Fruit fly (Drosophila melanogaster) whole organism, embryonic: ENCODE data around the gene CG13921.
A peak's percentile ranks its signal among the peaks of the same experiment; 100 is the strongest.

Experiments used
- Ada2b ChIP-seq: fragments of 200-800 bp; sonication (Bioruptor generic); IDR thresholded peaks from 2 replicates; pipeline ENCODE4 v1.3.6; 2022; ENCODE audit warnings: missing biosample characterization, missing genetic modification characterization
- Blimp-1 ChIP-seq: fragments of 200-800 bp; sonication (Bioruptor generic); optimal IDR thresholded peaks from 3 replicates; lab custom pipeline; 2018; ENCODE audit warnings: missing biosample characterization, missing genetic modification characterization, mild to moderate bottlenecking, moderate library complexity, missing genetic modification reagents
- CG10959 ChIP-seq: fragments of 200-800 bp; sonication (Bioruptor generic); IDR thresholded peaks from 2 replicates; pipeline ENCODE4 v1.3.6; 2022; ENCODE audit warnings: missing biosample characterization, missing genetic modification characterization
- CG13424 ChIP-seq: fragments of 200-800 bp; sonication (Bioruptor generic); optimal IDR thresholded peaks from 2 replicates; lab custom pipeline; 2019; ENCODE audit warnings: missing biosample characterization, mild to moderate bottlenecking, missing genetic modification characterization, moderate library complexity
- CG14050 ChIP-seq: fragments of 200-800 bp; sonication (Bioruptor generic); IDR thresholded peaks from 3 replicates; pipeline ENCODE4 v1.3.6; 2022; ENCODE audit warnings: missing biosample characterization, missing genetic modification characterization
- CG14965 ChIP-seq: fragments of 200-800 bp; sonication (Bioruptor generic); optimal IDR thresholded peaks from 2 replicates; lab custom pipeline; 2016; ENCODE audit warnings: missing biosample characterization, missing genetic modification characterization, borderline replicate concordance
- CG15601 ChIP-seq: fragments of 200-800 bp; sonication (Bioruptor generic); optimal IDR thresholded peaks from 3 replicates; lab custom pipeline; 2019; ENCODE audit warnings: missing biosample characterization, mild to moderate bottlenecking, missing genetic modification characterization, moderate library complexity
- CG16779 ChIP-seq: fragments of 200-800 bp; sonication (Bioruptor generic); IDR thresholded peaks from 2 replicates; pipeline ENCODE4 v1.3.6; 2022; ENCODE audit warnings: missing biosample characterization, missing genetic modification characterization
- CG2120 ChIP-seq: fragments of 200-800 bp; sonication (Bioruptor generic); optimal IDR thresholded peaks from 3 replicates; lab custom pipeline; 2016; ENCODE audit warnings: missing biosample characterization, missing genetic modification characterization
- CG30403 ChIP-seq: fragments of 200-800 bp; sonication (Bioruptor generic); optimal IDR thresholded peaks from 3 replicates; lab custom pipeline; 2016; ENCODE audit warnings: missing biosample characterization, missing genetic modification characterization
- CG3065 ChIP-seq: fragments of 200-800 bp; sonication (Bioruptor generic); optimal IDR thresholded peaks from 2 replicates; lab custom pipeline; 2016; ENCODE audit warnings: missing biosample characterization, missing genetic modification characterization
- CG3407 ChIP-seq: fragments of 200-800 bp; sonication (Bioruptor generic); optimal IDR thresholded peaks from 2 replicates; lab custom pipeline; 2018; ENCODE audit warnings: missing biosample characterization, mild to moderate bottlenecking, missing genetic modification characterization
- Camta ChIP-seq: fragments of 200-800 bp; sonication (Bioruptor generic); optimal IDR thresholded peaks from 2 replicates; lab custom pipeline; 2016; ENCODE audit warnings: missing biosample characterization, missing genetic modification characterization
- Dbx ChIP-seq: fragments of 200-800 bp; sonication (Bioruptor generic); IDR thresholded peaks from 3 replicates; pipeline ENCODE4 v1.3.6; 2022; ENCODE audit warnings: missing biosample characterization, missing genetic modification characterization
- Deaf1 ChIP-seq: fragments of 200-800 bp; optimal IDR thresholded peaks from 3 replicates; lab custom pipeline; 2019; ENCODE audit warnings: missing biosample characterization, mild to moderate bottlenecking, missing genetic modification characterization, moderate library complexity
- Eip74EF ChIP-seq, 2 experiments: fragments of 200-800 bp in 1 of 2; fragments of >200 bp in 1 of 2; sonication (Bioruptor generic) in 1 of 2; optimal IDR thresholded peaks; 2 replicates each; lab custom pipeline; 2017 to 2019; ENCODE audit warnings: missing biosample characterization in 2 of 2, missing genetic modification characterization in 2 of 2, mild to moderate bottlenecking in 1 of 2, moderate library complexity in 1 of 2
- HHEX ChIP-seq: fragments of 200-800 bp; sonication (Bioruptor generic); optimal IDR thresholded peaks from 3 replicates; lab custom pipeline; 2017; ENCODE audit warnings: missing biosample characterization, mild to moderate bottlenecking, missing genetic modification characterization, missing genetic modification reagents
- HLH4C ChIP-seq: fragments of 200-800 bp; sonication (Bioruptor generic); IDR thresholded peaks from 3 replicates; pipeline ENCODE4 v1.3.6; 2022; ENCODE audit warnings: missing biosample characterization, missing genetic modification characterization; ENCODE audit not compliant: partially characterized antibody
- Med ChIP-seq: fragments of 200-800 bp; sonication (Bioruptor generic); peaks from one replicate; lab custom pipeline; 2016; ENCODE audit warnings: missing biosample characterization, missing genetic modification characterization, mild to moderate bottlenecking, inconsistent platforms, moderate library complexity
- Meics ChIP-seq: fragments of 200-800 bp; sonication (Bioruptor generic); optimal IDR thresholded peaks from 2 replicates; lab custom pipeline; 2017; ENCODE audit warnings: missing biosample characterization, mild to moderate bottlenecking, missing genetic modification characterization
- Opbp ChIP-seq: fragments of 200-800 bp; sonication (Bioruptor generic); IDR thresholded peaks from 3 replicates; pipeline ENCODE4 v1.3.6; 2022; ENCODE audit warnings: missing biosample characterization, missing genetic modification characterization; ENCODE audit not compliant: partially characterized antibody
- Side ChIP-seq: fragments of 200-800 bp; sonication (Bioruptor generic); optimal IDR thresholded peaks from 2 replicates; lab custom pipeline; 2016; ENCODE audit warnings: missing biosample characterization, missing genetic modification characterization
- Sry-β ChIP-seq: fragments of 200-800 bp; sonication (Bioruptor generic); optimal IDR thresholded peaks from 2 replicates; lab custom pipeline; 2018; ENCODE audit warnings: missing biosample characterization, mild to moderate bottlenecking, missing genetic modification characterization, moderate library complexity
- Sry-δ ChIP-seq: fragments of 200-800 bp; sonication (Bioruptor generic); optimal IDR thresholded peaks from 2 replicates; lab custom pipeline; 2016; ENCODE audit warnings: missing biosample characterization, missing genetic modification characterization
- Trl ChIP-seq, 3 experiments: fragments of >200 bp in 2 of 3; fragments of 200-800 bp in 1 of 3; sonication (Bioruptor generic) in 1 of 3; optimal IDR thresholded peaks; 2 replicates in 1 of 3; 3 replicates in 2 of 3; lab custom pipeline; 2016 to 2017; ENCODE audit warnings: missing biosample characterization in 1 of 3, missing genetic modification characterization in 1 of 3
- ab ChIP-seq: fragments of 200-800 bp; sonication (Bioruptor generic); optimal IDR thresholded peaks from 2 replicates; lab custom pipeline; 2016; ENCODE audit warnings: missing biosample characterization, missing genetic modification characterization
- dimm ChIP-seq: fragments of 200-800 bp; sonication (Bioruptor generic); IDR thresholded peaks from 2 replicates; pipeline ENCODE4 v1.3.6; 2022; ENCODE audit warnings: missing biosample characterization, missing genetic modification characterization
- esg ChIP-seq: fragments of 200-800 bp; sonication (Bioruptor generic); conservative IDR thresholded peaks from 2 replicates; pipeline ENCODE4 v1.3.6; 2022; ENCODE audit warnings: missing biosample characterization, missing genetic modification characterization
- ftz-f1 ChIP-seq: fragments of 200-800 bp; sonication (Bioruptor generic); optimal IDR thresholded peaks from 2 replicates; lab custom pipeline; 2016; ENCODE audit warnings: missing biosample characterization, missing genetic modification characterization
- hkb ChIP-seq, 2 experiments: fragments of 200-800 bp in 1 of 2; fragments of >200 bp in 1 of 2; sonication (Bioruptor generic) in 1 of 2; IDR thresholded peaks in 1 of 2; optimal IDR thresholded peaks in 1 of 2; 2 replicates each; pipeline versions ENCODE4 v1.3.6 to Lab custom; 2017 to 2022; ENCODE audit warnings: missing biosample characterization in 1 of 2, missing genetic modification characterization in 1 of 2
- kay ChIP-seq: fragments of 200-800 bp; sonication (Bioruptor generic); optimal IDR thresholded peaks from 2 replicates; lab custom pipeline; 2016; ENCODE audit warnings: missing biosample characterization, missing genetic modification characterization
- lbe ChIP-seq: fragments of 200-800 bp; sonication (Bioruptor generic); optimal IDR thresholded peaks from 2 replicates; lab custom pipeline; 2016; ENCODE audit warnings: missing biosample characterization, mild to moderate bottlenecking, missing genetic modification characterization
- lmd ChIP-seq: fragments of 200-800 bp; sonication (Bioruptor generic); IDR thresholded peaks from 2 replicates; pipeline ENCODE4 v1.3.6; 2022; ENCODE audit warnings: missing biosample characterization, missing genetic modification characterization
- otp ChIP-seq: fragments of 200-800 bp; sonication (Bioruptor generic); IDR thresholded peaks from 3 replicates; pipeline ENCODE4, ENCODE4 v1.3.6; 2022; ENCODE audit warnings: missing biosample characterization, missing genetic modification characterization
- pb ChIP-seq: fragments of 200-800 bp; sonication (Bioruptor generic); optimal IDR thresholded peaks from 3 replicates; lab custom pipeline; 2016; ENCODE audit warnings: missing biosample characterization, missing genetic modification characterization
- sens ChIP-seq: fragments of 200-800 bp; sonication (Bioruptor generic); peaks from one replicate; lab custom pipeline; 2016; ENCODE audit warnings: missing biosample characterization, missing genetic modification characterization
- sens-2 ChIP-seq: fragments of 200-800 bp; sonication (Bioruptor generic); IDR thresholded peaks from 2 replicates; pipeline ENCODE4 v1.3.6; 2022; ENCODE audit warnings: missing biosample characterization, missing genetic modification characterization
- tgo ChIP-seq: fragments of 200-800 bp; sonication (Bioruptor generic); IDR thresholded peaks from 3 replicates; pipeline ENCODE4 v1.3.6; 2022; ENCODE audit warnings: missing biosample characterization, missing genetic modification characterization
- wdn ChIP-seq: fragments of 200-800 bp; sonication (Bioruptor generic); IDR thresholded peaks from 2 replicates; pipeline ENCODE4 v1.3.6; 2022; ENCODE audit warnings: missing biosample characterization, missing genetic modification characterization

Gene CG13921

dm6 chr3L:1738375-1739328, 8.1 kb upstream of the CG13921 start, which contains the start of gene Gk2 (continued):
- TF ChIP-seq Eip74EF (GFP tag; optimal IDR thresholded peaks at IDR 0.05; lab: Kevin White, UChicago) = no peak
- TF ChIP-seq Opbp (GFP tag; lab: Robert Waterston, UW) = 0 out of 3 replicates have a peak, but pooled peaks have one; percentile 47
- TF ChIP-seq otp (GFP tag; lab: Robert Waterston, UW) = no peak
- no peak for TF ChIP-seq dimm (GFP tag; lab: Robert Waterston, UW)
- peak; percentile 61 for TF ChIP-seq Sry-δ (GFP tag; lab: Kevin White, UChicago)
- no peak for TF ChIP-seq Trl (optimal IDR thresholded peaks at IDR 0.05; lab: Kevin White, UChicago)
- no peak for TF ChIP-seq Trl (GFP tag; optimal IDR thresholded peaks at IDR 0.05; lab: Kevin White, UChicago)
- TF ChIP-seq Side (GFP tag; lab: Kevin White, UChicago) = no peak
- TF ChIP-seq hkb (optimal IDR thresholded peaks at IDR 0.05; lab: Kevin White, UChicago) = no peak
- no peak for TF ChIP-seq hkb (GFP tag; IDR thresholded peaks at IDR 0.05; lab: Robert Waterston, UW)
- TF ChIP-seq kay (GFP tag; lab: Kevin White, UChicago) = no peak
- no peak for TF ChIP-seq CG30403
- no peak for TF ChIP-seq CG3065 (GFP tag; lab: Kevin White, UChicago)
- no peak for TF ChIP-seq sens-2 (GFP tag; lab: Robert Waterston, UW)
- TF ChIP-seq CG10959 (GFP tag; lab: Robert Waterston, UW) = no peak
- no peak for TF ChIP-seq pb (GFP tag; lab: Kevin White, UChicago)
- no peak for TF ChIP-seq Ada2b
- TF ChIP-seq CG2120 (GFP tag; lab: Kevin White, UChicago) = no peak
- TF ChIP-seq sens (GFP tag; lab: Kevin White, UChicago) = peak; percentile 72
- TF ChIP-seq Sry-β = no peak
- TF ChIP-seq Camta (GFP tag; lab: Kevin White, UChicago) = no peak
- no peak for TF ChIP-seq Dbx
- no peak for TF ChIP-seq ftz-f1
- TF ChIP-seq ab (GFP tag; lab: Kevin White, UChicago) = no peak
- TF ChIP-seq CG14050 (GFP tag; lab: Robert Waterston, UW) = no peak
- peak; percentile 88 for TF ChIP-seq Med
- TF ChIP-seq CG13424 (tag; lab: Kevin White, UChicago) = no peak
- no peak for TF ChIP-seq CG3407
- no peak for TF ChIP-seq lbe (GFP tag; lab: Kevin White, UChicago)
- TF ChIP-seq HHEX (GFP tag; lab: Kevin White, UChicago) = no peak
- no peak for TF ChIP-seq lmd (GFP tag; lab: Robert Waterston, UW)
- peak; percentile 66 for TF ChIP-seq HLH4C
- TF ChIP-seq CG15601 (tag; lab: Kevin White, UChicago) = no peak
- TF ChIP-seq Blimp-1 = no peak
- no peak for TF ChIP-seq wdn (GFP tag; lab: Robert Waterston, UW)
- TF ChIP-seq Deaf1 (tag; lab: Kevin White, UChicago) = peak; percentile 47
- TF ChIP-seq CG14965 (GFP tag; lab: Kevin White, UChicago) = no peak
- no peak for TF ChIP-seq tgo (GFP tag; lab: Robert Waterston, UW)
- TF ChIP-seq Meics = no peak
- TF ChIP-seq esg (GFP tag; lab: Robert Waterston, UW) = no peak
- no peak for TF ChIP-seq CG16779
